Worm (Caenorhabditis elegans) whole organism, midembryonic: Measurements from ENCODE around the gene F44B9.2.

Source experiments
- T22C8.4 ChIP-seq: fragments of 200-800 bp; sonication (Bioruptor generic); IDR thresholded peaks from 2 replicates; pipeline ENCODE4 v1.3.6; 2022; ENCODE audit warnings: missing genetic modification characterization, missing compliant biosample characterization
- cog-1 ChIP-seq: sonication (generic microtip); optimal IDR thresholded peaks from 2 replicates; lab custom pipeline; 2016; ENCODE audit warnings: missing genetic modification characterization, missing compliant biosample characterization
- flt-1 ChIP-seq: fragments of 200-800 bp; sonication (Bioruptor generic); IDR thresholded peaks from 2 replicates; pipeline ENCODE4 v1.3.6; 2022; ENCODE audit warnings: missing genetic modification characterization, missing compliant biosample characterization
- klf-2 ChIP-seq: fragments of 200-800 bp; sonication (Bioruptor generic); conservative IDR thresholded peaks from 2 replicates; pipeline ENCODE4 v1.3.6; 2022; ENCODE audit warnings: missing genetic modification reagents, missing genetic modification characterization, missing compliant biosample characterization
- med-1 ChIP-seq: sonication (generic microtip); optimal IDR thresholded peaks from 2 replicates; lab custom pipeline; 2017; ENCODE audit warnings: missing genetic modification characterization, mild to moderate bottlenecking, missing compliant biosample characterization, antibody characterized with exemption, missing genetic modification reagents; ENCODE audit not compliant: insufficient read depth
- tab-1 ChIP-seq: fragments of 200-800 bp; sonication (Bioruptor generic); IDR thresholded peaks from 2 replicates; pipeline ENCODE4 v1.3.6; 2022; ENCODE audit warnings: missing genetic modification characterization, missing compliant biosample characterization
- ztf-23 ChIP-seq: fragments of 200-800 bp; sonication (Bioruptor generic); IDR thresholded peaks from 2 replicates; pipeline ENCODE4 v1.3.6; 2022; ENCODE audit warnings: missing genetic modification reagents, missing genetic modification characterization, missing compliant biosample characterization
- ztf-29 ChIP-seq: fragments of 200-800 bp; sonication (Bioruptor generic); IDR thresholded peaks from 2 replicates; pipeline ENCODE4 v1.3.6; 2022; ENCODE audit warnings: missing genetic modification reagents, missing genetic modification characterization, missing compliant biosample characterization

DNA sequence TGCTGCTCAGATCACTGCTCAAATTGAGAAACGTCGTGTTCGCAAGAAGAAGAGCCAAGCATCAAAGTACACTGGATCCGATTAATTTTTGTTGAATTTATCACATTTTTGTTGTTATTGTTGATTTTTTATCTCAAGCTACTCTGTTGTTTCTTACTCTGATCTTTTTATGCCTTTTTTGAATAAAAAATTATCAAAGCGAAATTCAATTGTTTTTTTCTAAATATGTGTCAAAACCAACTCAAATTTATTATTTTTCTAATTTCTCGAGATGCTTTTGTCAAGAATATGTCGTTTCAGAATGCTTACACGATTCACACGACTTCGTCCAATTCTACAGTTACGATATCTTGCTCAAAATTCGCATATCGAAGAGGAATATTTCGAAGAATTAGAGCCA, 25.1 kb downstream of the F44B9.2 start, which contains the start of gene K12H4.2:
- TF ChIP-seq klf-2 (GFP tag; lab: Robert Waterston, UW) (no peak), tab-1 (GFP tag; lab: Robert Waterston, UW) (no peak), flt-1 (GFP tag; lab: Robert Waterston, UW) (no peak), T22C8.4 (GFP tag; lab: Robert Waterston, UW) (no peak), cog-1 (tag; lab: Kevin White, UChicago) (no peak), med-1 (GFP tag; lab: Kevin White, UChicago) (no peak), ztf-23 (no peak), ztf-29 (GFP tag; lab: Robert Waterston, UW) (no peak)
